Fruit fly (Drosophila melanogaster): Measurements from ENCODE around the gene CG32248.

Gene CG32248

DNA sequence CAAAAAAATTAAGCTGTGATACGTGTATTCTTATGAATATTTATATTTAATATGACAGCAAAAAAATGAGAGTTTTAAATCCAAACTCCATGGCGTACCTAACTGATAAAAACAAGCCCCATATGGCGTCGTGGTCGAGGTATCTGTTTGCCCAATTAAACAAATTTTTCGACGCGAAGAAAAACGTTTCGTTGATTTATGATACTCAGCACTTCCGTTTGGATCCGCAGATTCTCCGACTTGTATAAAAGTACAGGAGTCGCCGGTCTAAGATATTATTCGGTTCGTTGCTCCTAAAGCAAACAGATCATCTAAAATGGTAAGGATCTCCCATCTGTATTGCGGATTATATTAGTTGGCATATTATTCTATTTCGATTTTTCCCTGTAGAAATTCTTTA, at the start of gene CG32248:
Gene CG32248 (plus strand): TSS at position 301 of the 400 bp plus-strand sequence.
- TF ChIP-seq noc (tag; optimal IDR thresholded peaks at IDR 0.05): no peak

DNA sequence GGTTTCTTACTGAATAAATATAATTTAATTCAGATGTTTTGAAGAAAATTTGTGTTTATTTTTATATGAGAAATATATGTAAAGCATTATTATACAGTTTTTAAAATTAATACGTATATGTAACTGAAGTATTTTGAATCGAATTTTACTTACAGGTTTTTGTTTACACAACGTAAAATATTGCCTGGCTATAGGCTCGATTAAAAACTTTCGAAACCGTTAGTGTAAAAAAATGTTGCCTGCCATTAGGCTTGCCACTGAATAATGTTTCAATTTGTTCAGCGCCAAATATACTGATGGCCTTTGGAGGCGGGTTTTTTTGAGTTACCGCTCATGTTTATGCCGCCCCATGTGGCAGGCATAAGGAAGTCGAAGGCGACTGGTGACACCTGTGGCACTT, 45.0 kb upstream of the CG32248 start:
- no peak for TF ChIP-seq noc (tag; optimal IDR thresholded peaks at IDR 0.05)

dm6 chr3L:4428918-4429546, 42.5 kb upstream of the CG32248 start, which contains the start of gene nAChRbeta1:
nAChRbeta1 (plus strand) TSS chr3L:4429349.
- TF ChIP-seq noc (tag; optimal IDR thresholded peaks at IDR 0.05): no peak

DNA sequence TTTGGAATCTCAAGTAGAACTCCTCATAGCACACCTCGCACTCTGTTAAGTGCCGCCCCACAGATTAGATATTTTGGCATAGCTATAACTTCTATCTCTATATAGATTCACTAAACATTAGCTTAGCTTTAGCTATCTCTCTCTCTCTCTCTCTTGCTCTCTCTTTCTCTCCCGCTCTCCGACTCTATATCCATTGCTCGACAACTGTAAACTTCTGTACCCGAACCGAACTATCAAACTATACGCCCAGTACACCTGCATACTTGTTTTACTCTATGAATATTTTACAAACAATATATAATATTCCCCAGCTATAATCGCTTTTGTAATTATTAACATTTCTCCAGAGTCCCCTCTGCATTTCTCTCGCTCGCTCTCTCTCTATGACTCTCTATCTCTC, 41.2 kb upstream of the CG32248 start:
- no peak for TF ChIP-seq noc (tag; optimal IDR thresholded peaks at IDR 0.05)

DNA sequence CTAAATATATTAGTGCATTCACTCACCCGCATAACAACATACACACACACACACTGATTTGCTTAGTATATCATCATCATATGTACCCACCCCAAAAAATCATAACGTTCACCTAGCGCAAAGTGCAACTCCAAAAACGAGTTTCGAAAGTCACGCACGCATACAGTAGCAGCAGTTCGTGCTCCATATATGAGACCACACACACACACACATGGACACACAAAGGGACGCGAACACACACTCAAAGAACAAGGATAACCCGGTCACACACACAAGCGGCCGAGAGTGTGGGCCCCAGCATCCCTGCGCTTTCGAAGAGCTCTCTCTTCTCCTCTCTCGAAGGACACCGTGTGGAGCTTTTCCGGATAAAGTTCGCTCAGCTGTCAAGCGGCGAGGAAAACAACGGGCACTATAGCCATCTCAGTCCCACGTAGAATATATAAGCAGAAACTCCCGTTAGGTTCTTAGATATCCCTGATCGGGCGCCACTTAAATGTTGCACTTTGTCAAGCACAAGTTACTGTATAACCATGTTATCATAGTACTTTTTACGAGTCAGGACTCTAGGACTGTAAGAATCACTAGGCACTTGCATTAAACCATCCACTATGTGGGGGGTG, 40.3 kb upstream of the CG32248 start:
- TF ChIP-seq noc (tag; optimal IDR thresholded peaks at IDR 0.05): no peak

DNA sequence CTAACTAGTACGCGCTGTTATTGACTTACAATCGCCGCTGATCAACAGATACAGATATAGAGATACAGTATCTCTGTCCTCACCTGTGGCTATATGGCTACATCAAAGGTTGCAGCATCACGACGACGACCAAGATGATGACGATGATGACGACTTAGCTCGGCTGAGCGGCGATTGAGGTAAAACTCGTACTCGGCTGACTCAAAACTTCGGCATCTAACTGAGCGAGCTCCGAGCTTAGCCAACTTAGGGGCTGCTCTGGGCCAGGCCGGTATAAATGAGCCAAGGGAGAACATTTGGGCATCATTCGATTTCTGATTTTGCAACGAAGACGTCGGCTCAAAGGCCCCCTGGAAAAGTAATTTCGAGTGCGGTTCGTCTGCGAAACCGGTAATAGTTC, 35.1 kb upstream of the CG32248 start, which contains the start of gene CG15021:
Gene CG15021 (plus strand): TSS at position 301 of the 400 bp plus-strand sequence.
- no peak for TF ChIP-seq noc (tag; optimal IDR thresholded peaks at IDR 0.05)

- no peak for TF ChIP-seq noc (tag; optimal IDR thresholded peaks at IDR 0.05)
Measured at dm6 chr3L:4440153-4440552, 31.4 kb upstream of the CG32248 start.

DNA sequence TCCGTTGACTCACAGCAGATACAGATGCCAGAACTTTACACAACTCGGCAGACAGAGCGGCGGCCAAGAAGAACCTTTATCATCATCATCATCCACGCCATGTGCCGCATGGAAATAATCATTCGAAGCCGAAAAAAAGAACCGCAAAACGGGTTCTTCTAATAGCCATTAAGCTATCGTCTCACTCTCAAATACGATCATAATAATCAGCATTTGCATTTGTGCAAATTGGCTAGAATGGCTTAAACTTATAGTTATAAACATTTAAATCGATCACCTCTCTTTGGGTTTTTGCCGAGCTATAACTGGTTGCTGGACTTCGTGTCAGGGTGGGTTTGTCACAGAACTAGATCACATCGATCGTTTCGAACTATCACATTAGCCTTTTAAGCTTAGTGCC, 29.4 kb upstream of the CG32248 start:
- TF ChIP-seq noc (tag; optimal IDR thresholded peaks at IDR 0.05): no peak

DNA sequence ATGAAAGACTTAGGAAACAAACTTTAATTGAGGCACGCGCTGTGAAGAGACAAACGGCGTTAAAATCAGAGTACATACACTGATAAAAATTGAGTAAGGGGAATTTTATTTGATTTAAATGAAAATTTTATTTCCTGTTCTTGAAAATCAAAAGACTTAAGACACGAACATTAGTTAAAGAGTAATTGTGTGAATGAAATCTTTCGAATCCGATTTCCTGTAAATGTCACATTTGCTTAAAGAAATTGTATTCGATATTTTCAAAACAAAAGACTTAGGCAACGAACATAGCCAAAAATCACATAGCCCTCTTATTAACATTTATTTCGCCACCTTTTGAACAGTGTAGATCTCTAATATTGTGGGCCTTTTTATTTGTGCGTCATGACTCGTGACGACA, 25.7 kb upstream of the CG32248 start:
- TF ChIP-seq noc (tag; optimal IDR thresholded peaks at IDR 0.05): peak; percentile 69

DNA sequence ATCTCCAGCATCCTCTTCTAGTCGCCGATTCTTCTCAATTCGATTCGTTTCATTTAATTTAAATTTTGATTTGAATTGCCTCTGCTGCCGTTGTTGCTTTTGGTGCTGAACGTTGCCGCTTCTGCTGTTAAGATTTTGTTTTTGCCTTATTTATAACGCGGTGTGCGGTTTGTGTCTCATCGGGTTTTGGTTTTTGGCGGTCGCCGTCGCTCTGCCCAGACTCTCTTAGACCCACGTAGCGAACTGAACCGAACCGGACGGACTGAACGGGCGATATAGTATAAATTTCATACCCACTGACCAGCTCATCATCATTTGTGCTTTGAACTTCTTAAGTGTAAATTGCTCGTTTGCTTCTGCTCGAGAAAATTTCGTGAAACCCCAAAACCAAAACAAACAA, 25.3 kb upstream of the CG32248 start, which contains the start of gene CG12607:
Gene CG12607 (plus strand): TSS at position 301 of the 400 bp plus-strand sequence.
- no peak for TF ChIP-seq noc (tag; optimal IDR thresholded peaks at IDR 0.05)

- no peak for TF ChIP-seq noc (tag; optimal IDR thresholded peaks at IDR 0.05)
Measured at dm6 chr3L:4447229-4447628, 24.3 kb upstream of the CG32248 start.

- TF ChIP-seq noc (tag; optimal IDR thresholded peaks at IDR 0.05): no peak
Measured at dm6 chr3L:4458063-4458462, 13.5 kb upstream of the CG32248 start, which contains the start of gene CG11345. CG11345 (minus strand) TSS chr3L:4458163.

DNA sequence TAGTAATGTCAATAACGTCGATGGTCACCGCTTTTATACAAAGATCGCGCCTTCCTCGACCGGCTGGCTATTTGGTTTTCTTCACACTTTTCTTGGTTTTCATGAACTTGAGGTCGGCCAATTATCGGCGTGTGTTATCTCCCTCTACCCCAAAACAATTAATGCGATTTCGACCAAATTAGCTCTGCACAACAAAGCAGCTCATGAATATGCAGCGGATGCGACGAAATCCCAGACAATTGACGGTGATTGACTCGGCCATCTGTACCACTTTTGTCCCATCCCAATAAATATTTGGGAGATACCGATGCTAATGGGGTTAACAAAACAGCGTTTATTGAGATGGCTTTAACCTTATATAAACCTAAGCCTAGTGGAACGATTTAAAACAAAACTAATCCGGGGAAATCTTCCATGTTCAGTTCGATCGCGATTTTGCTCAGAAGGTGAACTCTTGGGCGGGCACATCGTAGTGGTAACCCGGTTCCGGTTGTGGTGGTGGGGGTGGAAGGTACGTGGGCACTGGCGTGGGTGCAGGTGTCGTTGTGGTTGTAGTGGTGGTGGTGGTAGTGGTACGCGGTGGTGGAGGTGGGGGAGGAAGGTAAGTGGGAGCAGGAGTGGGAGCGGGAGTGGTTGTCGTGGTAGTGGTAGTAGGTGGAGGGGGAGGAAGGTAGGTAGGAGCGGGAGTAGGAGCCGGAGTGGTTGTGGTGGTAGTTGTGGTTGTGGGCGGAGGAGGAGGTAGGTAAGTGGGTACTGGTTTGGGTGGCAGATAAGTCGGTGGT, 11.1 kb upstream of the CG32248 start, which contains the start of gene CG15022:
Gene CG15022 (minus strand): TSS at position 11 of the 782 bp plus-strand sequence.
- TF ChIP-seq noc (tag; optimal IDR thresholded peaks at IDR 0.05): no peak

DNA sequence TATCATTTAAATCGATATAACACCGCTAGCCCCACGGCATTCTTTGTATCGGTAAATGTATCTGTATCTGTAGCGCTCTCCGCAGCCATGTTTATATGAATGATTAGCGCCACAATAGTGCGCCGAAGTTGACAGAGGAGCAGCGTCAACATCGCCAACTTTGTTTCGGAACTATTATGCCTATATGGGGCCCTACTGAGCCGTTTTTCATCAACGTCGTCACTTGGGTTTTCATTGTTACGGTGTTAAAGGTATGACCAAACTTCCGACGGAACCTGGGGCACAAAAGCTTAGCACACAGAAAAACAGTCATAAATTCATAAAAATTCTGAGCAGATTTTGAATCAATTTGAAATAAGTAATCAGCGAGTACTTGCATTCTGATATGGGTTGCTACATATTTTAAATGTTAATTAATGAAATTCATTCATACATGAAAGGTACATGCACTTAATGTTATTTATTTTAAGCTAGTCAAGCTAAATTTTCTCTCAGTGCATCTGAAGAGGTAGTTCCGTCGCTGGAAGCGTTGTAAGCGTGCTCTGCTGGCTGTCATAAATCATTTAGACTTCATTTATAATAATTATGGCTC, 10.0 kb upstream of the CG32248 start, which contains the start of gene CG15023:
Gene CG15023 (minus strand): TSS at position 51 of the 592 bp plus-strand sequence.
- no peak for TF ChIP-seq noc (tag; optimal IDR thresholded peaks at IDR 0.05)

DNA sequence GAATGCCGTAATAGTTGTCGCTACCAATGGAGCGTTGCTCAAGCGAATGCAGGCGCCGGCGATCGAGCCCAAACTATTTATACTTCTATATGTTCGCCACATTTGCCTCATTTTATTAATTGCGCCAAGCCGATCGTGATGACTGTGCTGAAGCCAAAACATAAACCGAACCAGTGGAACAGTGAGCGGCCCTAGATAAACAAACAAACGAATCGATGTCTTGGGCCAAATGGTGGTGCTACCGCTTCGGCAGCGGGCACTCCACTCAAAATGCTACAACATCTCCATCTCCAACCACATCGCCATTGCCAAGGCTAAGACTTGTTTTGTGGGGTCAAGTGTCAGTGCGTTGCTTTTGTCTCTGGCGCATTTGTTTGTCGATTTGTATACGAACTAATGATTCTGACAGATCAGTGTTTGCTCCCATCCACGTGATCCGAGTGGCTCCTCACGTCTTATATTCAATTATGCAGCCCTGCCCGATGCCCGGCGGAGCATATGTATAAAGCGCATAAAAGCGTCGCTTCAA, 7.7 kb upstream of the CG32248 start, which contains the start of gene CG15024:
Gene CG15024 (minus strand): TSS at position 51 of the 529 bp plus-strand sequence.
- TF ChIP-seq noc (tag; optimal IDR thresholded peaks at IDR 0.05): no peak

DNA sequence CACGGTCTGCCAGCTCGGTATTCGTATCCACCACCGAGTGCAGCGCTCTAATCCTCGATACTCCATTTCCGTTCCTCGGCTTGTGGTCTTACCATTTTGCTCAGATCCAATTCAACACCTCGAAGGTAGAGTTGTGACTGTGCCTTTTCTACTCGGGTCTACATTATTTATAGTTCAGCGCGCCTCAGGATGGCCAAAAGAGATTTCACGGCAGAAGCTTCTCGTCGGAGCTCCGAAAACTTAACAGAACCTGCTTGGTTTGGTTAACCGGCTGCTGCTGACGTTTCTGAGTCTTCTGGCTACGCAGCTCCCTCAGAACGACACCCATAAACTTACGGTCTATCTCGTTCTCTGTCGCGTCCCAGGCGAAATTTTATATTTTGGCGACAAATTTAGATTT, 5.0 kb upstream of the CG32248 start, which contains the start of gene CG32241:
Gene CG32241 (minus strand): TSS at position 101 of the 400 bp plus-strand sequence.
- TF ChIP-seq noc (tag; optimal IDR thresholded peaks at IDR 0.05): no peak

Measured in whole organism, larva.